Fruit fly (Drosophila melanogaster) whole organism, embryonic: Measurements from ENCODE around the gene Pex3.
A peak's percentile ranks its signal among the peaks of the same experiment; 100 is the strongest.

Experiments used
- Ada2b ChIP-seq: fragments of 200-800 bp; sonication (Bioruptor generic); IDR thresholded peaks from 2 replicates; pipeline ENCODE4 v1.3.6; 2022; ENCODE audit warnings: missing biosample characterization, missing genetic modification characterization
- Asciz ChIP-seq: fragments of 200-800 bp; sonication (Bioruptor generic); optimal IDR thresholded peaks from 2 replicates; lab custom pipeline; 2017; ENCODE audit warnings: missing biosample characterization, mild to moderate bottlenecking, missing genetic modification characterization, missing genetic modification reagents
- CG10462 ChIP-seq: fragments of 200-800 bp; sonication (Bioruptor generic); optimal IDR thresholded peaks from 2 replicates; lab custom pipeline; 2016; ENCODE audit warnings: missing biosample characterization, missing genetic modification characterization
- CG11456 ChIP-seq: fragments of 200-800 bp; sonication (Bioruptor generic); IDR thresholded peaks from 3 replicates; pipeline ENCODE4 v1.3.6; 2022; ENCODE audit warnings: missing biosample characterization, missing genetic modification characterization
- CG13287 ChIP-seq: fragments of 200-800 bp; sonication (Bioruptor generic); IDR thresholded peaks from 2 replicates; pipeline ENCODE4 v1.3.6; 2022; ENCODE audit warnings: missing biosample characterization, missing genetic modification characterization; ENCODE audit not compliant: partially characterized antibody
- CG13424 ChIP-seq: fragments of 200-800 bp; sonication (Bioruptor generic); optimal IDR thresholded peaks from 2 replicates; lab custom pipeline; 2019; ENCODE audit warnings: missing biosample characterization, mild to moderate bottlenecking, missing genetic modification characterization, moderate library complexity
- CG13624 ChIP-seq: fragments of 200-800 bp; sonication (Bioruptor generic); optimal IDR thresholded peaks from 2 replicates; lab custom pipeline; 2016; ENCODE audit warnings: missing biosample characterization, missing genetic modification characterization
- CG16815 ChIP-seq: fragments of 200-800 bp; sonication (Bioruptor generic); optimal IDR thresholded peaks from 3 replicates; lab custom pipeline; 2017; ENCODE audit warnings: missing biosample characterization, mild to moderate bottlenecking, missing genetic modification characterization
- CG18476 ChIP-seq: fragments of 200-800 bp; sonication (Bioruptor generic); optimal IDR thresholded peaks from 2 replicates; lab custom pipeline; 2016; ENCODE audit warnings: missing biosample characterization, mild to moderate bottlenecking, missing genetic modification characterization
- CG2712 ChIP-seq: fragments of 200-800 bp; optimal IDR thresholded peaks from 3 replicates; lab custom pipeline; 2019; ENCODE audit warnings: missing biosample characterization, mild to moderate bottlenecking, missing genetic modification characterization, moderate library complexity
- CG3847 ChIP-seq: fragments of 200-800 bp; sonication (Bioruptor generic); IDR thresholded peaks from 2 replicates; pipeline ENCODE4 v1.3.6; 2022; ENCODE audit warnings: missing biosample characterization, missing genetic modification characterization
- CG6683 ChIP-seq: fragments of 200-800 bp; sonication (Bioruptor generic); optimal IDR thresholded peaks from 2 replicates; lab custom pipeline; 2017; ENCODE audit warnings: missing biosample characterization, mild to moderate bottlenecking, missing genetic modification characterization, missing genetic modification reagents
- CG7357 ChIP-seq: fragments of 200-800 bp; sonication (Bioruptor generic); IDR thresholded peaks from 3 replicates; pipeline ENCODE4 v1.3.6; 2022; ENCODE audit warnings: missing biosample characterization, missing genetic modification characterization
- CG7928 ChIP-seq: fragments of 200-800 bp; sonication (Bioruptor generic); optimal IDR thresholded peaks from 2 replicates; lab custom pipeline; 2017; ENCODE audit warnings: missing biosample characterization, mild to moderate bottlenecking, missing genetic modification characterization
- CrebB ChIP-seq: fragments of 200-800 bp; sonication (Bioruptor generic); optimal IDR thresholded peaks from 3 replicates; lab custom pipeline; 2018; ENCODE audit warnings: missing biosample characterization, mild to moderate bottlenecking, missing genetic modification characterization
- D ChIP-seq, 2 experiments: fragments of 200-800 bp in 1 of 2; fragments of >200 bp in 1 of 2; sonication (Bioruptor generic) in 1 of 2; optimal IDR thresholded peaks; 2 replicates in 1 of 2; 3 replicates in 1 of 2; lab custom pipeline; 2017; ENCODE audit warnings: mild to moderate bottlenecking in 1 of 2, missing biosample characterization in 1 of 2, missing genetic modification characterization in 1 of 2, missing genetic modification reagents in 1 of 2
- Dad ChIP-seq: fragments of 200-800 bp; sonication (Bioruptor generic); optimal IDR thresholded peaks from 3 replicates; lab custom pipeline; 2016; ENCODE audit warnings: missing biosample characterization, missing genetic modification characterization
- Deaf1 ChIP-seq: fragments of 200-800 bp; optimal IDR thresholded peaks from 3 replicates; lab custom pipeline; 2019; ENCODE audit warnings: missing biosample characterization, mild to moderate bottlenecking, missing genetic modification characterization, moderate library complexity
- Dfd ChIP-seq, 2 experiments: fragments of >200 bp; optimal IDR thresholded peaks; 2 replicates each; lab custom pipeline; 2017; ENCODE audit warnings: missing biosample characterization in 2 of 2, missing genetic modification characterization in 2 of 2
- Doc3 ChIP-seq: fragments of 200-800 bp; sonication (Bioruptor generic); IDR thresholded peaks from 3 replicates; pipeline ENCODE4 v1.3.6; 2022; ENCODE audit warnings: missing biosample characterization, missing genetic modification characterization; ENCODE audit not compliant: partially characterized antibody
- E2f1 ChIP-seq: fragments of 200-800 bp; sonication (Bioruptor generic); IDR thresholded peaks from 2 replicates; pipeline ENCODE4 v1.3.6; 2022; ENCODE audit warnings: missing biosample characterization, missing genetic modification characterization
- Eip74EF ChIP-seq, 2 experiments: fragments of 200-800 bp in 1 of 2; fragments of >200 bp in 1 of 2; sonication (Bioruptor generic) in 1 of 2; optimal IDR thresholded peaks; 2 replicates each; lab custom pipeline; 2017 to 2019; ENCODE audit warnings: missing biosample characterization in 2 of 2, missing genetic modification characterization in 2 of 2, mild to moderate bottlenecking in 1 of 2, moderate library complexity in 1 of 2
- Ets97D ChIP-seq: fragments of 200-800 bp; sonication (Bioruptor generic); optimal IDR thresholded peaks from 3 replicates; lab custom pipeline; 2016; ENCODE audit warnings: missing biosample characterization, missing genetic modification characterization
- GATAe ChIP-seq: fragments of 200-800 bp; sonication (Bioruptor generic); conservative IDR thresholded peaks from 2 replicates; pipeline ENCODE4 v1.3.6; 2022; ENCODE audit warnings: missing biosample characterization, missing genetic modification characterization
- Lpt ChIP-seq: fragments of >200 bp; optimal IDR thresholded peaks from 2 replicates; lab custom pipeline; 2018; ENCODE audit warnings: missing biosample characterization, missing genetic modification characterization
- NC2α ChIP-seq: fragments of 200-800 bp; sonication (Bioruptor generic); optimal IDR thresholded peaks from 2 replicates; lab custom pipeline; 2016; ENCODE audit warnings: missing biosample characterization, missing genetic modification characterization
- Optix ChIP-seq: fragments of 200-800 bp; sonication (Bioruptor generic); IDR thresholded peaks from 3 replicates; pipeline ENCODE4 v1.3.6; 2022; ENCODE audit warnings: missing biosample characterization, missing genetic modification characterization
- Sox102F ChIP-seq: fragments of 200-800 bp; sonication (Bioruptor generic); optimal IDR thresholded peaks from 2 replicates; lab custom pipeline; 2018; ENCODE audit warnings: missing biosample characterization, mild to moderate bottlenecking, missing genetic modification characterization, moderate library complexity
- bcd ChIP-seq: fragments of 200-800 bp; sonication (Bioruptor generic); optimal IDR thresholded peaks from 2 replicates; lab custom pipeline; 2017; ENCODE audit warnings: missing biosample characterization, mild to moderate bottlenecking, missing genetic modification characterization
- btn ChIP-seq: fragments of 200-800 bp; sonication (Bioruptor generic); optimal IDR thresholded peaks from 2 replicates; lab custom pipeline; 2016; ENCODE audit warnings: missing biosample characterization, missing genetic modification characterization
- cad ChIP-seq: fragments of >200 bp; optimal IDR thresholded peaks from 2 replicates; lab custom pipeline; 2017; ENCODE audit warnings: missing biosample characterization, missing genetic modification characterization
- cwo ChIP-seq: fragments of 200-800 bp; sonication (Bioruptor generic); optimal IDR thresholded peaks from 3 replicates; lab custom pipeline; 2017; ENCODE audit warnings: missing biosample characterization, missing genetic modification characterization, mild to moderate bottlenecking, moderate library complexity, missing genetic modification reagents
- disco-r ChIP-seq: fragments of 200-800 bp; sonication (Bioruptor generic); optimal IDR thresholded peaks from 2 replicates; lab custom pipeline; 2016; ENCODE audit warnings: missing biosample characterization, missing genetic modification characterization
- emc ChIP-seq: fragments of 200-800 bp; sonication (Bioruptor generic); optimal IDR thresholded peaks from 2 replicates; lab custom pipeline; 2016; ENCODE audit warnings: missing biosample characterization, missing genetic modification characterization
- en ChIP-seq: fragments of 200-800 bp; sonication (Bioruptor generic); optimal IDR thresholded peaks from 2 replicates; lab custom pipeline; 2016; ENCODE audit warnings: missing biosample characterization, missing genetic modification characterization
- her ChIP-seq: fragments of 200-800 bp; sonication (Bioruptor generic); optimal IDR thresholded peaks from 2 replicates; lab custom pipeline; 2016; ENCODE audit warnings: missing biosample characterization, missing genetic modification characterization
- hkb ChIP-seq, 2 experiments: fragments of 200-800 bp in 1 of 2; fragments of >200 bp in 1 of 2; sonication (Bioruptor generic) in 1 of 2; IDR thresholded peaks in 1 of 2; optimal IDR thresholded peaks in 1 of 2; 2 replicates each; pipeline versions ENCODE4 v1.3.6 to Lab custom; 2017 to 2022; ENCODE audit warnings: missing biosample characterization in 1 of 2, missing genetic modification characterization in 1 of 2
- ind ChIP-seq: fragments of 200-800 bp; sonication (Bioruptor generic); optimal IDR thresholded peaks from 3 replicates; lab custom pipeline; 2016; ENCODE audit warnings: missing biosample characterization, missing genetic modification characterization
- knrl ChIP-seq: fragments of 200-800 bp; sonication (Bioruptor generic); IDR thresholded peaks from 3 replicates; pipeline ENCODE4 v1.3.6; 2022; ENCODE audit warnings: missing biosample characterization, missing genetic modification characterization; ENCODE audit not compliant: partially characterized antibody
- lov ChIP-seq, 2 experiments: fragments of 200-800 bp in 1 of 2; fragments of >200 bp in 1 of 2; sonication (Bioruptor generic) in 1 of 2; IDR thresholded peaks in 1 of 2; optimal IDR thresholded peaks in 1 of 2; 2 replicates in 1 of 2; 3 replicates in 1 of 2; pipeline versions ENCODE4 v1.3.6 to Lab custom; 2017 to 2022; ENCODE audit warnings: missing biosample characterization in 1 of 2, missing genetic modification characterization in 1 of 2
- maf-S ChIP-seq: fragments of 200-800 bp; sonication (Bioruptor generic); optimal IDR thresholded peaks from 2 replicates; lab custom pipeline; 2016; ENCODE audit warnings: missing biosample characterization, missing genetic modification characterization
- mirr ChIP-seq: fragments of 200-800 bp; sonication (Bioruptor generic); optimal IDR thresholded peaks from 3 replicates; lab custom pipeline; 2018; ENCODE audit warnings: missing biosample characterization, mild to moderate bottlenecking, missing genetic modification characterization
- pfk ChIP-seq: fragments of 200-800 bp; sonication (Bioruptor generic); optimal IDR thresholded peaks from 2 replicates; lab custom pipeline; 2018; ENCODE audit warnings: missing biosample characterization, mild to moderate bottlenecking, missing genetic modification characterization, moderate library complexity
- schlank ChIP-seq: fragments of 200-800 bp; sonication (Bioruptor generic); optimal IDR thresholded peaks from 2 replicates; lab custom pipeline; 2018; ENCODE audit warnings: missing biosample characterization, mild to moderate bottlenecking, missing genetic modification characterization
- ssp ChIP-seq: fragments of 200-800 bp; sonication (Bioruptor generic); IDR thresholded peaks from 2 replicates; pipeline ENCODE4 v1.3.6; 2022; ENCODE audit warnings: missing biosample characterization, missing genetic modification characterization
- usp ChIP-seq: fragments of >200 bp; optimal IDR thresholded peaks from 2 replicates; lab custom pipeline; 2017; ENCODE audit warnings: missing biosample characterization, missing genetic modification characterization

Gene Pex3

dm6 chr3L:15136659-15137572, 7.2 kb upstream of the Pex3 start, which contains the start of gene CG12316 (continued):
- TF ChIP-seq D (optimal IDR thresholded peaks at IDR 0.05; lab: Kevin White, UChicago) (peak; percentile 23), D (GFP tag; optimal IDR thresholded peaks at IDR 0.05; lab: Kevin White, UChicago) (peak; percentile 93), CG3847 (peak; percentile 85), en (GFP tag; lab: Kevin White, UChicago) (peak; percentile 85), CG13287 (GFP tag; lab: Robert Waterston, UW) (peak; percentile 87), Lpt (GFP tag; lab: Kevin White, UChicago) (no peak), Asciz (GFP tag; lab: Kevin White, UChicago) (peak; percentile 80), GATAe (GFP tag; lab: Robert Waterston, UW) (no peak; the same call in 1 of the 2 replicates), cwo (GFP tag; lab: Kevin White, UChicago) (peak; percentile 90), Eip74EF (GFP tag; optimal IDR thresholded peaks at IDR 0.05; lab: Kevin White, UChicago) (peak in 1 of 2 experiments; percentile 90), Ada2b (GFP tag; lab: Robert Waterston, UW) (peak; percentile 80), lov (optimal IDR thresholded peaks at IDR 0.05; lab: Kevin White, UChicago) (no peak), lov (GFP tag; IDR thresholded peaks at IDR 0.05; lab: Robert Waterston, UW) (peak; percentile 74; the same call in 2 of the 3 replicates), her (peak; percentile 91), Sox102F (peak; percentile 89), maf-S (GFP tag; lab: Kevin White, UChicago) (peak; percentile 89), ssp (GFP tag; lab: Robert Waterston, UW) (peak; percentile 59), Deaf1 (tag; lab: Kevin White, UChicago) (peak; percentile 79), bcd (GFP tag; lab: Kevin White, UChicago) (peak; percentile 88), btn (peak; percentile 87), CG2712 (tag; lab: Kevin White, UChicago) (peak; percentile 95), hkb (optimal IDR thresholded peaks at IDR 0.05; lab: Kevin White, UChicago) (no peak), hkb (GFP tag; IDR thresholded peaks at IDR 0.05; lab: Robert Waterston, UW) (peak; percentile 93), CG7357 (GFP tag; lab: Robert Waterston, UW) (peak; percentile 74), knrl (GFP tag; lab: Robert Waterston, UW) (peak; percentile 70), CG7928 (peak; percentile 55), NC2α (GFP tag; lab: Kevin White, UChicago) (peak; percentile 85), cad (GFP tag; lab: Kevin White, UChicago) (no peak), Ets97D (peak; percentile 70), Dad (GFP tag; lab: Kevin White, UChicago) (peak; percentile 93), pfk (GFP tag; lab: Kevin White, UChicago) (peak; percentile 47), Doc3 (GFP tag; lab: Robert Waterston, UW) (peak; percentile 87), mirr (GFP tag; lab: Kevin White, UChicago) (peak; percentile 80), CG13424 (tag; lab: Kevin White, UChicago) (peak; percentile 93), CG18476 (GFP tag; lab: Kevin White, UChicago) (peak; percentile 89), ind (peak; percentile 83), CG10462 (peak; percentile 75), E2f1 (peak; percentile 77), CrebB (tag; lab: Kevin White, UChicago) (peak; percentile 92), CG16815 (peak; percentile 85), CG6683 (GFP tag; lab: Kevin White, UChicago) (peak; percentile 81), disco-r (peak; percentile 89), emc (GFP tag; lab: Kevin White, UChicago) (peak; percentile 68), Optix (GFP tag; lab: Robert Waterston, UW) (peak; percentile 89), CG11456 (GFP tag; lab: Robert Waterston, UW) (peak; percentile 73; the same call in 2 of the 3 replicates), schlank (peak; percentile 84), usp (GFP tag; lab: Kevin White, UChicago) (no peak), Dfd (GFP tag; optimal IDR thresholded peaks at IDR 0.05; lab: Kevin White, UChicago) (no peak), CG13624 (GFP tag; lab: Kevin White, UChicago) (peak; percentile 93)
